Fruit fly (Drosophila melanogaster) whole organism, wandering third instar larva: ENCODE measurements around the gene Sym.

Experiments used
- CrebA ChIP-seq: fragments of 200-800 bp; sonication (Bioruptor generic); optimal IDR thresholded peaks from 2 replicates; lab custom pipeline; 2016; ENCODE audit warnings: missing biosample characterization, mild to moderate bottlenecking, missing genetic modification characterization, borderline replicate concordance
- HLH106 ChIP-seq: fragments of 200-800 bp; optimal IDR thresholded peaks from 3 replicates; lab custom pipeline; 2019; ENCODE audit warnings: missing biosample characterization, mild to moderate bottlenecking, missing genetic modification characterization, moderate library complexity
- N ChIP-seq: fragments of >200 bp; optimal IDR thresholded peaks from 2 replicates; lab custom pipeline; 2018; ENCODE audit warnings: missing biosample characterization, missing external identifiers, missing genetic modification characterization
- OdsH ChIP-seq: fragments of 200-800 bp; sonication (Bioruptor generic); optimal IDR thresholded peaks from 2 replicates; lab custom pipeline; 2016; ENCODE audit warnings: missing biosample characterization, mild to moderate bottlenecking, missing genetic modification characterization
- brk ChIP-seq: fragments of 200-800 bp; sonication (Bioruptor generic); optimal IDR thresholded peaks from 2 replicates; lab custom pipeline; 2016; ENCODE audit warnings: missing biosample characterization, mild to moderate bottlenecking, missing genetic modification characterization
- lola ChIP-seq: fragments of >200 bp; optimal IDR thresholded peaks from 2 replicates; lab custom pipeline; 2017; ENCODE audit warnings: missing biosample characterization, missing genetic modification characterization
- psq ChIP-seq: fragments of 200-800 bp; sonication (Bioruptor generic); optimal IDR thresholded peaks from 3 replicates; lab custom pipeline; 2017; ENCODE audit warnings: missing biosample characterization, mild to moderate bottlenecking, missing genetic modification characterization, moderate library complexity
- usp ChIP-seq: fragments of >200 bp; optimal IDR thresholded peaks from 2 replicates; lab custom pipeline; 2017; ENCODE audit warnings: missing biosample characterization, missing genetic modification characterization

DNA sequence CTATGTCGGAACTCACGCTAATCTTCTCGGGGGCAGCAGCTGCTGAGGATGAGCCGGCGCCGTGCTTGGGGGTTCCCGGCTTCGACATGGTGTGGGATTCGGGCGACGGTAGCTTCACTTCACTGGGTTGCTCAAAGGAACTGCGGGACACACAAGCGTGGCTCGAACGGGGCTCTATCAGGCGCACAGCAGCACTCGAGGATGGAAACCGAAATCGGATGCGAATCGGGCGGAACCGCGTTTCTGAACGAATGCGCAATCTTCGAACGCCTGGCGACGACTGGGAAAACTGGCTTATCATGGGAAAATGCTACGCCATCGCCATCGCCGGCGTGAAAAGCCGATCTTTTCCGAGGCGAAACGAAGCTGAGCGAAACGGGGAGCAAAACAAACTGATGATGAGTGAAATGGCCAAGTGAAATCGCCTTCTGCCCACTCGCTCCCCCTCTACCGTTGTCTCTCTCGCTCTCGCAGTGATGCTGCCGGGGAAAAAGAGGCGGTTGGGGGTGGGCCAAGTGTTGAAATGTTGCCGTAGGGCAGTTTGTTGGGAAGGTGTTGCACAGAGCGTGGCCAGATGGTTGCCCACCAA, 29.4 kb upstream of the Sym start:
- TF ChIP-seq OdsH (no peak), HLH106 (no peak), N (no peak), brk (GFP tag; lab: Kevin White, UChicago) (no peak), lola (GFP tag; lab: Kevin White, UChicago) (no peak), usp (GFP tag; lab: Kevin White, UChicago) (no peak), CrebA (GFP tag; lab: Kevin White, UChicago) (no peak), psq (no peak)
